Fruit fly (Drosophila melanogaster) Kc167 (cell line): ENCODE measurements around the gene CG10347.

Experiments used
- Myc ChIP-seq: fragments of >200 bp; optimal IDR thresholded peaks from 2 replicates; lab custom pipeline; 2017; ENCODE audit warnings: missing external identifiers
- Sin3A ChIP-seq: fragments of >200 bp; optimal IDR thresholded peaks from 2 replicates; lab custom pipeline; 2018; ENCODE audit warnings: missing external identifiers
- h ChIP-seq: fragments of >200 bp; optimal IDR thresholded peaks from 3 replicates; lab custom pipeline; 2018; ENCODE audit warnings: missing external identifiers
- insv ChIP-seq: fragments of >200 bp; optimal IDR thresholded peaks from 3 replicates; lab custom pipeline; 2018; ENCODE audit warnings: missing external identifiers
- psq ChIP-seq: fragments of >200 bp; optimal IDR thresholded peaks from 2 replicates; lab custom pipeline; 2017; ENCODE audit warnings: missing external identifiers
- ttk ChIP-seq: sonication (Bioruptor generic); optimal IDR thresholded peaks from 2 replicates; lab custom pipeline; 2017; ENCODE audit warnings: missing external identifiers

The CG10347 gene

DNA sequence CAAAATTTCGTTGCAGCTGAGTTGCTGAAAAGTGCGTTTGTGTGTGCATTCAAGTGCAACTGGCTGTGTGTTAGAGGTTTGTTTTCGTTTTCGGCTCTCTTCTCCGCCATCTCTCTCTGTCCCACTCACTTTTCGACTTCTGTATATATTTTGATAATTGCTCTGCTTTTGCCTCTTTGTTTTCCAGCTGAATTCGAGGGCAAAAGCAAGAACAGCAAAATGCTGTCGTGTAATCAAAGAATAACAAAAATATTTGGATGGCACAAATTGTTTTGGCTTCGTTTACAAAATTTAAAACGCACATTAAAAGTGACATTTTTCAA, 36.0 kb downstream of the CG10347 start:
- no peak for TF ChIP-seq h
- TF ChIP-seq insv (lab: Kevin White, UChicago) = no peak
- TF ChIP-seq Sin3A (lab: Kevin White, UChicago) = no peak
- no peak for TF ChIP-seq psq
- TF ChIP-seq ttk (lab: Kevin White, UChicago) = no peak
- no peak for TF ChIP-seq Myc

DNA sequence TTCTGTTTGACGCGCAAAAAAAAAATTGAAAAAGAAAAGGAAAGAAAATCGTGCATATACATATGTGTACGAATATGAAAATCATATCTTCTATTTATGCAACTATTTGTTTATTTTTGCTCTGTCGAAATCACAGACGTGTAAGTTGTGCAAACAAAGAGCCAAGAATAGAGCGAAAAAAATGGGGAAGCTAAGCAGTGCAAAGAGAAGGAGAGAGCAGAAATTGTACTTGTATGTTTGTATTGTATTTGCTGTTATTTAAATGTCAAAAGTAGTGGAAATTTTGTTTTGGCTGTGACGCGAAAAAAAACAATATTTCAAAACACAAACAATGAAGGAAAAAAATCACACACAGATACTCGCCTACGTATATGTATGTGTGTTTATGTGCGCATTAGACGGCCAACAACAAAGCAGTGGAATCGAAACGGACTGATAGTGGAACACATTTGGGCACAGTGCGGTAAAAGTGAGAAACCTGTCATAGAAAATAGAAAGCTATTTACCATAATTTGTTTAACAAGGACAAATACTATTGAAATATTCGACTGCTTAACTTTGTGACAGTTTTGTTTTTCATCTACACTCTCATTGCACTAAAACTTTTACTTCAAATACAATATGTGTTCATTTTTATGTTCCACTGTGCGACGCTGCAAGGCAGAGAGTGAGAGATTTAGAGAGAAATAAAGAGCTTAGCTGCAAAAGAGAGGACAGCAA, 36.5 kb downstream of the CG10347 start:
- TF ChIP-seq h (no peak), ttk (lab: Kevin White, UChicago) (no peak), insv (lab: Kevin White, UChicago) (no peak), Myc (no peak)

DNA sequence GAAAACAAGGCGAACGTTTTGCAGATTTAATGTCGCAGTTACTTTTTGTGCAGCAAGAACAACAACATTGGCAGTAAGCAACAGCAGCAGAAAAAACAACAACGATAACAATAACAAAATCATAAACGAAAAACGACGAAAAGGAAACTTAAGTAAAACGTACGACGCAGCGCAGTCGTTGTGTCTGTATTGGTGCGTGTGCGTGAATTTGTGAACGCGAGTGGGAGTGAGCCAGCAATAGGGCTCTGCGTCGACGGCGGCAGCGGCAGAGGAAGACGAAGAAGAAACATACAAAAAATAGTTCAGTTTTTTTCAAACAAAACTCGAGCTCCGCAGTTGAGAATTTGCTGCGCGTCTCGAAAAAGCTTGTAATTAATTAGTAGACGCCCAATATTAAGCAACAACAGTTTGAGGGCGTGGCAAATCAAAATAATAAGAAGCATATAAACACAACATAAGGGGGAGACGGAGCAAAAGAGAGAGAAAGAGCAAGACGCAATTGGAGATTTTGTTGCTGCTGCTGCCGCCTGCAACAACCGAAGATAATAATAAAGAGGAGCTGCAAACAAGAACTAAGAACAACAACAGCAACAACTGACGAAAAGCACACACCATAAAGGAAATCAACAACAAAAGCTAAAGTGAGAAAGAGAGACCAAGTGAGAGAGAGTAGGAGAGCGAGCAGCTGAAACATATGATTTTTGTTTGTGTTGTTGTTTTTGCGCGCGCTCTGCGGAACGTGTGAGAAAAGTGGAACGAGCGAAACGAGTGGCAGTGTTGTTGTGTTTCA, 37.4 kb downstream of the CG10347 start:
- TF ChIP-seq ttk (lab: Kevin White, UChicago) = no peak
- TF ChIP-seq insv (lab: Kevin White, UChicago) = no peak
- peak; percentile 29 for TF ChIP-seq psq
- TF ChIP-seq Sin3A (lab: Kevin White, UChicago) = no peak
- TF ChIP-seq h = no peak
- no peak for TF ChIP-seq Myc

DNA sequence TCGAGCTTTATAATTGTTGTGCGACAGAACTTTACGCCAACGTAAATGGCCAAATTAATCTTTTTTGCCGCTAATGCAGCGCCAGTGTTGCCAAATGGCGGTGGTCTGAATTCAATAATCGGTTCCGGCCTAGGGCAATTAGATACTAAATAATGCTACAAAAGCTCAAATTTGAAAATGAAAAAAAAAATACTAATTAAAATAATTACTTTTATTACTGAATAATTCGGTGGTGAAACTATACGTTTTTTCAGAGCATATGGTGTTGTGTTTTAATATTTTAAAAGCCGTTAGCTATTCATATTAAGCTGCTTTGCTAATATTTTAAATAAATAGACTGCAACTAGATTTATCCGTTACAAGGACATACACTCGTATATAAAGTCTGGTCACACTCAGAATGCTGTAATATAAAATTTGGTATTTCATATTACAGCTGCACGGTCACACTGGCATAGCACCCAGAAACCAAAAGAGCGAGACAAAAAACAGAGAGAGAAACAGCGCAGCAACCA, 38.2 kb downstream of the CG10347 start, which contains the start of the genes CG1578 and rudhira:
Gene CG1578, minus strand, starts transcription at position 118 of the 515 bp plus-strand sequence.
Gene rudhira, plus strand, starts transcription at position 465 of the 515 bp plus-strand sequence.
- TF ChIP-seq insv (lab: Kevin White, UChicago) = no peak
- TF ChIP-seq h = no peak
- TF ChIP-seq Myc = no peak
- no peak for TF ChIP-seq ttk (lab: Kevin White, UChicago)
- TF ChIP-seq Sin3A (lab: Kevin White, UChicago) = no peak
- TF ChIP-seq psq = no peak

DNA sequence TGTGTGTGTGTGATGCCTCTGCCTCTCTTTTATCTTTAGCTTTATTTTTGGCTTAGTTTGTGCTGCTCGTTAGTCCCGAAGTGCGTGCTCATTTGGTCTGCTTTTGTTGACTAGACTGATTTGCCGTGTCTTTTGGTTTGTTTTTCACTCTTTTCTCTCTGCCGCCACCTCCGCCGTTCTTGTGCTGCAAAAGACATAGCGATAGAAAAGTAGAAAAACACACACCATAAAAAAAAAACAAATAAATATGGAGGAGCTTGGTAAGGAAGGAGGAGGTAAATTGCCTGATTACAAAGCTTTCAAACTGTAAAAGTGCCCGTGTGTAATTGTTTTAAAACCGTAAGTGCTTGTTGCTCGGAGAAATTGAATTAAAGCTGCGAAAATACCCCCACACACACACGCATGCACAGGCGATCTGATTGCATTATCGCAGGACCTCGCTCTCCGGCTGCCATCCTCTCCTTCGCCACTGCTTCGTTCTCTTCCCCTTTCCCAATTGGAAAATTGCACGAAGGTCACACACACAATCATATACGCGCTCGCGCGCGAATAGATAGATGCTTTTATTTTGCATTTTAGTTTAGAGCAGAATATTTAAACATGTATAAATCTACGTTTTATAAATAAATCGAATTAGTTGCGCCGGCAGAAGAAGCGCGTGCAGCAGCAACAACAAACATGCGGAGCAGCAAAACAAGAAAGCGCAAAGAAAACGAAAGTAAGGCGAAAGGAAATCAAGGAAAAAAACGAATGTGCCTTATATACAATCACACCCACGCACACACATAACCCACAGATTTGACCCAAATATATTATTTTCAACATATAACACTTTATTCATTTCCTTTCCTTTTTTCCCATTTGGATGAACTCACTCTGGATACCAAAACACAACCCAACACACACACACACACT, 39.1 kb downstream of the CG10347 start:
- TF ChIP-seq h (no peak), Myc (no peak)

DNA sequence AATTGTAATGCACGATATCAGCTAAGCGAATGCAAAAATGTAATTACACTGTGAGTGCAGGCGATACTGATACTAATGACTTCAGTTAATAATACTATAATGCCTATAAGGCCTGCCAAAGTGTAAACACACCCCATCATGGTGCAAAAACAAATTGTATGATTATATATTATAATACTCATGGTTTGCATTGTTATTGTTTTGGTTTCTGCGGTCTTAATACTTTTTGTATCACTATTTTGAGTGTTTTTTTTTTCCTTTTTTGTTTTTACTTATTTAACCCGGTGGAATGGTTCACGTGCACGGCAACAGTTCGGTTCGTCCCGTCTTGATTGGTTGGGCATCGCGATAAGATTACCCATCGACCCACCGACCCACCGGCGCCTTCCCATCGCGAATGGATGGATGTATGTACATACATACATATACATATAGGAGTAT, 41.0 kb downstream of the CG10347 start:
- TF ChIP-seq ttk (lab: Kevin White, UChicago) (no peak), Sin3A (lab: Kevin White, UChicago) (no peak), Myc (no peak), psq (no peak), insv (lab: Kevin White, UChicago) (no peak), h (no peak)

DNA sequence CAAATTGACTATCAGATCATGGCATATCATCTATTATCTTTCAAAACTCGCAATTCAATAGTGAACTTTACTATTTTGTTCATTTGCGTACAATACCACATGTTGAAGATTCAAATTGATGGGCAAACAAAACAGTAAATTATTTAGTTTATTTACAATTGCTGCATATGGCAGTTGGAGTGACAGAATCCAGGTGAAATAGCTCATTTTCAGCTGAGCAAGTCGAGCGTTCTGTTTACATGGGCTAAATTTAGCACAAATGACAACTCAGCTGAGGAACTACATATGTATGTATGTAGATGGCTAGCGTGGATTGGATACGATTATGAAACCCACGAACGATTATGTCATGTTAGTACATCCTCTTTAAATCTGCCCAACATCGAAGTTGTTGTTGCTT, 41.9 kb downstream of the CG10347 start:
- TF ChIP-seq Sin3A (lab: Kevin White, UChicago) (no peak), insv (lab: Kevin White, UChicago) (no peak), h (no peak), ttk (lab: Kevin White, UChicago) (no peak), Myc (no peak), psq (no peak)

DNA sequence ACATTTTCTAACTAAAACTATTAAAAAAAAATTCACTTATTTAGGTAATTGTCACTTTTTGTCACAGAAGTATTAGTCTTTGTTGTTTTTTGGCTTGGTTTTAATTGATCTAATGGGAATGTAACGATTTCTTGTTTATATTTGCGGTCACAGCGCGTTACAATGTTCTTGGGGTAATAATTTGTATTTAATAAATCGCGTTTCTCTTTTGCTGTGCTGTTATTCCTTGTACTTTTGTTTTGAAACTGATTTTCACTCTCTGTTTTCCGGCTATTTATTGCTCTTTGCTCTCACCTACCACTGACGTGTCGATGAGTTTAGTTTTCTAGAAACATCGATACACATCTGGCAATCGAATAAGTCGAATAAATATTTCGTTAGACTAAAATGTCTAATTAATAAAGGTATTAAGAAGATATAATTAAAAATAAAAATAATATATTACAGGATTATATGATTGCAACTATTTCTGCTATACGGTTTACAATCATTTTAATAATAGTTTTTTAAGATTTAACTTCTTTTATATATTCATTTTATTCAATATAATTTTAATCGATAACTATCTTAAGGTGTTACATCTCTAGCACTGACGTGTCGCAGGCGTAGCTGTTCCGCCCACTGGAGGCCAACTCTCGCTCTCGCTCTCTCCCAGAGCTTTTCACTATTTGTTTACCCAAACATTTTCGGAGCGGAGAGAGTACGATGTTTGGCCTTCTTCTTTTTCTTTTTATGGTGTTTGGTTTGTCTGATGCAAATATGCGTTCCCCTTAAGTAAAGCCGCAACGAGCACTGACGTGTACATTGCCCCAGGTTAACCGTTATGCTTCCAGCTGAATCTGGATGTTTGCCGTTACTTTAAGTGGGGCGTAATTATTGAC, 47.6 kb downstream of the CG10347 start, which contains the start of gene Hsc70-3:
Gene Hsc70-3, minus strand, starts transcription at position 251 of the 881 bp plus-strand sequence.
- TF ChIP-seq psq = peak; percentile 95
- no peak for TF ChIP-seq Sin3A (lab: Kevin White, UChicago)
- TF ChIP-seq Myc = no peak

DNA sequence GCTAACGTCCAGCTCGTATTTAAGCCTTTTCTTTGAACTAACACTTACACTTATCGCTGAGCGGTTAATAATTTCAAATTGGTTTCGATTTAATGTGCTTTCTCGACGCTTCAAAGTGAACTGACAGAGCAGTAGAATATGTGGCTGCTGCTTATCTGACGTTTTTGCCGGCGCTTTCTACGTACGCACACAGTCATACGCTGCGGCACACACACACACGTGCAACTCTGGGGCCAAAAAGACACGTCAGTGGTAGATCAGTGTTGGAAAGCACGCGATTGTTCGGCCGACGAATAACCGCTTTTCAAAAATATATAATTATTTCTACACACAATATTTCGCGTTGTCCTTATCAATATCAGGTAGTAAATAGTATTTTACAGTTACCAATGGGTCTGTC, 48.5 kb downstream of the CG10347 start:
- TF ChIP-seq ttk (lab: Kevin White, UChicago) (no peak), Sin3A (lab: Kevin White, UChicago) (no peak), insv (lab: Kevin White, UChicago) (no peak)

DNA sequence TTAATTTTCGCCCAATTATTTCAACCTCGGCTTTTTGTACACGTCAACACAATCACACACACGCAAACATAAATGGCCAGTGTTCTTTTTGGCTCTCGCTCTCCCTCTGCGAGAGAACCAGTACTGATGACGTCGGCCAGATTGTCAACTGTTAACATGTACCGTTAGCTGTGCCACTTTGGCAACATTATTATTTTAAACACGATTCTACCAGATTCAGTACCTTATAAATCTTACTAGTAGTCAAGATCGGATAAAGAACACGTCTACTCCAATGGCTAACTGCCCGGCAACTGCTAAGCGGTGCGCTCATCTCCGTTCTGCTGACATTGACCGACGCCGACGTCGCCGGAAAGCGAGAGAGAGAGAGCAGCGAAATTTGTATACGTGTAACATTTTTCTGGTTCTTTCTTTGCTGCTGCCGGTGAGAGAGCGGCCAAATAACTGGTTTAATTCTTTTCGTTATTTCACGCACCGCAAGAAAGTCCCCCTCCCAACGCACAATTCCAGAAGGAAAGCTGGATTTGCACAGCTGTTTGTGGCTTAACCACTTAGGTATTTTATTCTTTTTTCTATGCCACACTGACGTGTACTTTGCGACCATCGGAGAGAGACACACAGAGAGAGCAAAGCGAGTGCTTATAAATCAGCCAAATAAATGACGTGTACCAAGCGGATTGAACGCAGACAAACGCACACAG, 49.5 kb downstream of the CG10347 start:
- TF ChIP-seq Sin3A (lab: Kevin White, UChicago) = no peak
- TF ChIP-seq psq = no peak
- no peak for TF ChIP-seq h
- no peak for TF ChIP-seq insv (lab: Kevin White, UChicago)
- no peak for TF ChIP-seq ttk (lab: Kevin White, UChicago)
